Worm (Caenorhabditis elegans) whole organism, L4 larva: ENCODE data around the gene zim-1.

ENCODE experiments used
- D1046.2 ChIP-seq: fragments of 200-800 bp; sonication (Bioruptor generic); IDR thresholded peaks from 2 replicates; pipeline ENCODE4 v1.3.6; 2022; ENCODE audit warnings: missing genetic modification characterization, missing compliant biosample characterization
- Y105C5A.15 ChIP-seq: fragments of 200-800 bp; sonication (Bioruptor generic); IDR thresholded peaks from 2 replicates; pipeline ENCODE4 v1.3.6; 2022; ENCODE audit warnings: missing genetic modification characterization, missing compliant biosample characterization
- unc-62 ChIP-seq, 3 experiments: fragments of 150-350 bp in 1 of 3; sonication (generic microtip); optimal IDR thresholded peaks in 2 of 3; peaks in 1 of 3; 1 replicate in 1 of 3; 2 replicates in 2 of 3; lab custom pipeline; 2014 to 2017; ENCODE audit warnings: missing biosample characterization in 3 of 3, missing genetic modification characterization in 3 of 3, missing genetic modification reagents in 3 of 3, missing genotype in 1 of 3

DNA sequence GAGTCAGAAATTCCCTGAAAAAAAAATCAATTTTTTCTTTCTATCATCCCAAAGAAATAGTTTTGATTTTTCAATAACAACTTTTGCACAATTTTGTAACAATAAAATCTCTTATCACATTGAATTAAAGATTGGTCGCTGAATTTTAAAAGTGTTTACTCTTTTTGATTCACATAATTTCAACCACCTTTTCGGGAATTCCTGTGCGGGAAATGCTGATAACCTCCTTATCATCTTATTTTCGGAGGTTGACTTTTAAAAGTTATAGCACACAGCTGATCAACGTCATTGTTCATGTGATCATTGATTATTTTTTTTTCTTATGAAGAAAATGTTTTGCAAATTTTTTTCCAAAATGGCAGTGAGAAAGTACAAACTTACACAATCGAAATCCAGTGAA lies 3.5 kb upstream of the zim-1 start:
- TF ChIP-seq unc-62 (GFP tag; optimal IDR thresholded peaks at IDR 0.05 in 1 of 2; lab: Kevin White, UChicago) (no peak), unc-62 (tag; optimal IDR thresholded peaks at IDR 0.05; lab: Kevin White, UChicago) (no peak), Y105C5A.15 (GFP tag; lab: Robert Waterston, UW) (no peak), D1046.2 (GFP tag; lab: Robert Waterston, UW) (no peak)
